Worm (Caenorhabditis elegans) whole organism, L1 larva: Measurements from ENCODE around the gene chil-26.
A peak's percentile ranks its signal among the peaks of the same experiment; 100 is the strongest.

ENCODE experiments used
- C04F5.9 ChIP-seq: sonication (generic microtip); optimal IDR thresholded peaks from 2 replicates; lab custom pipeline; 2016; ENCODE audit warnings: missing genetic modification characterization, missing compliant biosample characterization
- Y116A8C.19 ChIP-seq: sonication (generic microtip); optimal IDR thresholded peaks from 2 replicates; lab custom pipeline; 2016; ENCODE audit warnings: missing compliant biosample characterization, missing genetic modification characterization, borderline replicate concordance
- blmp-1 ChIP-seq: fragments of 150-350 bp; optimal IDR thresholded peaks from 2 replicates; lab custom pipeline; 2014; ENCODE audit warnings: missing biosample characterization, missing genetic modification characterization
- ceh-8 ChIP-seq: fragments of 200-800 bp; sonication (Bioruptor generic); optimal IDR thresholded peaks from 2 replicates; lab custom pipeline; 2018; ENCODE audit warnings: mild to moderate bottlenecking, missing genetic modification characterization, moderate library complexity, missing compliant biosample characterization
- ceh-90 ChIP-seq: sonication (generic microtip); optimal IDR thresholded peaks from 2 replicates; lab custom pipeline; 2016; ENCODE audit warnings: missing genetic modification characterization, missing compliant biosample characterization
- dsc-1 ChIP-seq: sonication (generic microtip); optimal IDR thresholded peaks from 2 replicates; lab custom pipeline; 2016; ENCODE audit warnings: mild to moderate bottlenecking, missing genetic modification characterization, missing compliant biosample characterization
- efl-1 ChIP-seq, 4 experiments: fragments of 150-350 bp; optimal IDR thresholded peaks in 3 of 4; peaks in 1 of 4; 1 replicate in 1 of 4; 2 replicates in 3 of 4; lab custom pipeline; 2014; ENCODE audit warnings: missing biosample characterization in 2 of 4, missing genetic modification characterization in 2 of 4, missing genetic modification reagents in 2 of 4
- egl-27 ChIP-seq, 2 experiments: fragments of 150-350 bp in 1 of 2; sonication (generic microtip); optimal IDR thresholded peaks; 3 replicates each; lab custom pipeline; 2017 to 2018; ENCODE audit warnings: missing biosample characterization in 2 of 2, missing genetic modification characterization in 2 of 2, missing genetic modification reagents in 2 of 2
- elt-2 ChIP-seq: sonication (generic microtip); optimal IDR thresholded peaks from 2 replicates; lab custom pipeline; 2016; ENCODE audit warnings: missing genetic modification characterization, mild to moderate bottlenecking, inconsistent platforms, missing compliant biosample characterization, missing genetic modification reagents
- elt-3 ChIP-seq, 6 experiments: fragments of 150-350 bp in 1 of 6; sonication (generic microtip); optimal IDR thresholded peaks; 2 replicates each; lab custom pipeline; 2017 to 2018; ENCODE audit warnings: missing biosample characterization in 6 of 6, missing genetic modification characterization in 6 of 6, inconsistent platforms in 1 of 6
- fkh-10 ChIP-seq: sonication (generic microtip); optimal IDR thresholded peaks from 2 replicates; lab custom pipeline; 2017; ENCODE audit warnings: missing biosample characterization, missing genetic modification reagents, missing genetic modification characterization
- fkh-4 ChIP-seq: sonication (generic microtip); optimal IDR thresholded peaks from 2 replicates; lab custom pipeline; 2016; ENCODE audit warnings: missing compliant biosample characterization, missing genetic modification characterization, borderline replicate concordance
- fkh-8 ChIP-seq: sonication (generic microtip); optimal IDR thresholded peaks from 2 replicates; lab custom pipeline; 2016; ENCODE audit warnings: mild to moderate bottlenecking, missing genetic modification characterization, missing compliant biosample characterization
- hlh-17 ChIP-seq: fragments of 200-800 bp; sonication (Bioruptor generic); optimal IDR thresholded peaks from 2 replicates; lab custom pipeline; 2018; ENCODE audit warnings: missing genetic modification characterization, mild to moderate bottlenecking, missing compliant biosample characterization, moderate library complexity, borderline replicate concordance
- hlh-4 ChIP-seq: sonication (generic microtip); optimal IDR thresholded peaks from 2 replicates; lab custom pipeline; 2016; ENCODE audit warnings: mild to moderate bottlenecking, missing genetic modification characterization, missing compliant biosample characterization
- lin-14 ChIP-seq: fragments of 200-800 bp; sonication (Bioruptor generic); optimal IDR thresholded peaks from 2 replicates; lab custom pipeline; 2018; ENCODE audit warnings: mild to moderate bottlenecking, missing genetic modification characterization, moderate library complexity, missing compliant biosample characterization
- lin-15B ChIP-seq: fragments of 150-350 bp; sonication (generic microtip); optimal IDR thresholded peaks from 3 replicates; lab custom pipeline; 2014; ENCODE audit warnings: missing biosample characterization, missing genetic modification characterization
- lin-35 ChIP-seq, 2 experiments: fragments of 150-350 bp; optimal IDR thresholded peaks; 2 replicates each; lab custom pipeline; 2014; ENCODE audit warnings: missing biosample characterization in 2 of 2, missing genetic modification characterization in 2 of 2, missing genetic modification reagents in 2 of 2
- lir-3 ChIP-seq: sonication (generic microtip); optimal IDR thresholded peaks from 2 replicates; lab custom pipeline; 2016; ENCODE audit warnings: mild to moderate bottlenecking, missing genetic modification characterization, moderate library complexity, missing compliant biosample characterization; ENCODE audit not compliant: poor library complexity
- lsy-2 ChIP-seq, 2 experiments: fragments of 150-350 bp; optimal IDR thresholded peaks; 2 replicates each; lab custom pipeline; 2014; ENCODE audit warnings: missing biosample characterization in 2 of 2, missing genetic modification characterization in 2 of 2
- mab-9 ChIP-seq: fragments of 200-800 bp; sonication (Bioruptor generic); IDR thresholded peaks from 2 replicates; pipeline ENCODE4 v1.3.6; 2022; ENCODE audit warnings: missing genetic modification reagents, missing genetic modification characterization, missing compliant biosample characterization
- mdl-1 ChIP-seq, 2 experiments: fragments of 150-350 bp; optimal IDR thresholded peaks; 2 replicates each; lab custom pipeline; 2014 to 2017; ENCODE audit warnings: missing biosample characterization in 2 of 2, missing genetic modification characterization in 2 of 2, inconsistent platforms in 1 of 2
- nhr-20 ChIP-seq: sonication (generic microtip); optimal IDR thresholded peaks from 2 replicates; lab custom pipeline; 2016; ENCODE audit warnings: mild to moderate bottlenecking, missing genetic modification characterization, missing compliant biosample characterization
- nhr-47 ChIP-seq: sonication (generic microtip); optimal IDR thresholded peaks from 2 replicates; lab custom pipeline; 2016; ENCODE audit warnings: mild to moderate bottlenecking, missing genetic modification characterization, moderate library complexity, missing compliant biosample characterization
- nhr-76 ChIP-seq: sonication (generic microtip); optimal IDR thresholded peaks from 2 replicates; lab custom pipeline; 2017; ENCODE audit warnings: missing biosample characterization, missing genetic modification characterization
- nhr-85 ChIP-seq: sonication (generic microtip); peaks from one replicate; lab custom pipeline; 2016; ENCODE audit warnings: missing genetic modification characterization, inconsistent platforms, missing compliant biosample characterization
- nhr-90 ChIP-seq: sonication (generic microtip); optimal IDR thresholded peaks from 2 replicates; lab custom pipeline; 2016; ENCODE audit warnings: mild to moderate bottlenecking, missing genetic modification characterization, missing compliant biosample characterization; ENCODE audit not compliant: poor library complexity
- pax-3 ChIP-seq: fragments of 200-800 bp; sonication (Bioruptor generic); optimal IDR thresholded peaks from 2 replicates; lab custom pipeline; 2018; ENCODE audit warnings: mild to moderate bottlenecking, missing genetic modification characterization, moderate library complexity, missing compliant biosample characterization
- pqm-1 ChIP-seq: sonication (generic microtip); optimal IDR thresholded peaks from 3 replicates; lab custom pipeline; 2017; ENCODE audit warnings: missing biosample characterization, missing genetic modification characterization
- rnt-1 ChIP-seq: sonication (generic microtip); optimal IDR thresholded peaks from 2 replicates; lab custom pipeline; 2016; ENCODE audit warnings: mild to moderate bottlenecking, missing genetic modification characterization, moderate library complexity, missing compliant biosample characterization
- sox-4 ChIP-seq: sonication (generic microtip); optimal IDR thresholded peaks from 2 replicates; lab custom pipeline; 2016; ENCODE audit warnings: missing genetic modification characterization, missing compliant biosample characterization
- sptf-1 ChIP-seq: fragments of 150-350 bp; optimal IDR thresholded peaks from 2 replicates; lab custom pipeline; 2014; ENCODE audit warnings: missing biosample characterization, missing genetic modification characterization
- swsn-7 ChIP-seq: sonication (generic microtip); optimal IDR thresholded peaks from 2 replicates; lab custom pipeline; 2016; ENCODE audit warnings: missing genetic modification characterization, missing compliant biosample characterization
- tbx-2 ChIP-seq: sonication (generic microtip); optimal IDR thresholded peaks from 2 replicates; lab custom pipeline; 2016; ENCODE audit warnings: missing genetic modification characterization, missing compliant biosample characterization
- unc-86 ChIP-seq: sonication (generic microtip); optimal IDR thresholded peaks from 2 replicates; lab custom pipeline; 2016; ENCODE audit warnings: missing genetic modification characterization, missing compliant biosample characterization
- unc-98 ChIP-seq: fragments of 200-800 bp; sonication (Bioruptor generic); IDR thresholded peaks from 2 replicates; pipeline ENCODE4 v1.3.6; 2022; ENCODE audit warnings: missing genetic modification characterization, missing compliant biosample characterization
- xbp-1 ChIP-seq: sonication (generic microtip); optimal IDR thresholded peaks from 2 replicates; lab custom pipeline; 2016; ENCODE audit warnings: missing genetic modification characterization, missing compliant biosample characterization
- zip-4 ChIP-seq: fragments of 200-800 bp; sonication (Bioruptor generic); optimal IDR thresholded peaks from 2 replicates; lab custom pipeline; 2018; ENCODE audit warnings: mild to moderate bottlenecking, missing genetic modification characterization, moderate library complexity, missing compliant biosample characterization
- ztf-11 ChIP-seq, 2 experiments: sonication (generic microtip); optimal IDR thresholded peaks; 2 replicates each; lab custom pipeline; 2016 to 2017; ENCODE audit warnings: missing genetic modification characterization in 2 of 2, missing biosample characterization in 1 of 2, missing compliant biosample characterization in 1 of 2

Gene chil-26

ce11 chrII:9433609-9434008 is 41.2 kb upstream of the chil-26 start, which contains the start of gene kin-15:
kin-15 (minus strand) TSS chrII:9433709.
- TF ChIP-seq nhr-90 (no peak), efl-1 (optimal IDR thresholded peaks at IDR 0.05; lab: Kevin White, UChicago) (no peak), efl-1 (GFP tag; optimal IDR thresholded peaks at IDR 0.05 in 1 of 2; lab: Kevin White, UChicago) (peak in 1 of 2 experiments; percentile 59)

- peak; percentile 23 for TF ChIP-seq nhr-20 (tag; lab: Kevin White, UChicago)
- TF ChIP-seq lir-3 (tag; lab: Kevin White, UChicago), result no peak
- TF ChIP-seq lin-35 (GFP tag; optimal IDR thresholded peaks at IDR 0.05; lab: Kevin White, UChicago), result no peak
- TF ChIP-seq elt-3 (tag; optimal IDR thresholded peaks at IDR 0.05; lab: Kevin White, UChicago), result peak in 1 of 6 experiments; percentile 46
- peak; percentile 30 for TF ChIP-seq blmp-1 (tag; lab: Kevin White, UChicago)
- TF ChIP-seq nhr-85 (tag; lab: Kevin White, UChicago), result peak; percentile 52
Measured at ce11 chrII:9436009-9436408, 38.8 kb upstream of the chil-26 start, which contains the start of gene kin-16. kin-16 (minus strand) TSS chrII:9436109.

- peak; percentile 9 for TF ChIP-seq blmp-1 (tag; lab: Kevin White, UChicago)
- TF ChIP-seq hlh-17, result no peak
- peak in 1 of 2 experiments; percentile 0 for TF ChIP-seq lin-35 (GFP tag; optimal IDR thresholded peaks at IDR 0.05; lab: Kevin White, UChicago)
- TF ChIP-seq fkh-8, result no peak
- peak in 1 of 6 experiments; percentile 33 for TF ChIP-seq elt-3 (tag; optimal IDR thresholded peaks at IDR 0.05; lab: Kevin White, UChicago)
Measured at ce11 chrII:9438227-9438626, 36.6 kb upstream of the chil-26 start, which contains the start of gene chil-13. chil-13 (minus strand) TSS chrII:9438327.

ce11 chrII:9438853-9439252 is 36.0 kb upstream of the chil-26 start:
- no peak for TF ChIP-seq hlh-4
- no peak for TF ChIP-seq pax-3 (tag; lab: Kevin White, UChicago)
- no peak for TF ChIP-seq nhr-90
- no peak for TF ChIP-seq C04F5.9
- no peak for TF ChIP-seq tbx-2 (tag; lab: Kevin White, UChicago)
- no peak for TF ChIP-seq fkh-10
- no peak for TF ChIP-seq zip-4 (GFP tag; lab: Kevin White, UChicago)
- TF ChIP-seq lin-14 (GFP tag; lab: Kevin White, UChicago), result no peak
- no peak for TF ChIP-seq sox-4 (tag; lab: Kevin White, UChicago)

DNA sequence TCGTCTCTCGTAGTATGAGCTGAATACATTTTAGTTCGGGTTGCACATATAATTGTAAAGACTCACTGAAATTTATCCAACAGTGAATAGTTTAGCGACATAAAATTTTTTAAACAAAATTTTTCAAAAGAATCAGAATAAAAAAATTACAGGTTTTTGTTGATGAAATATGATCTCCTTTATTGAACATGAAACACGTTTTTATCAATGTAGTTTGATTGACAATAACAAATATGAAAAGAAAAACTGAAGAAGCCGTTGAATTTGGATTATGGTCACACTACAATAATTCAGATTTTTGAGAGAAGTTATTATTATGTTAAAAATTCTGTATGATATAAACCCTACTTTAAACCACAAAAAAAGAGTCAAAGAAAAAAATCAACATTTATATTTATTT is 34.8 kb upstream of the chil-26 start, which contains the start of gene chil-17:
chil-17 (minus strand) TSS at position 101 of the 400 bp plus-strand sequence.
- TF ChIP-seq nhr-47 (tag; lab: Kevin White, UChicago) (no peak), xbp-1 (no peak), fkh-10 (no peak), egl-27 (tag; optimal IDR thresholded peaks at IDR 0.05; lab: Kevin White, UChicago) (no peak), efl-1 (optimal IDR thresholded peaks at IDR 0.05; lab: Kevin White, UChicago) (no peak), efl-1 (GFP tag; optimal IDR thresholded peaks at IDR 0.05 in 1 of 2; lab: Kevin White, UChicago) (no peak), elt-2 (no peak), rnt-1 (tag; lab: Kevin White, UChicago) (no peak), nhr-76 (no peak), pqm-1 (tag; lab: Kevin White, UChicago) (no peak), ztf-11 (tag; optimal IDR thresholded peaks at IDR 0.05; lab: Kevin White, UChicago) (no peak), hlh-4 (no peak), unc-98 (GFP tag; lab: Robert Waterston, UW) (no peak)
- TF ChIP-seq, all 84 proteins: peak for 0

DNA sequence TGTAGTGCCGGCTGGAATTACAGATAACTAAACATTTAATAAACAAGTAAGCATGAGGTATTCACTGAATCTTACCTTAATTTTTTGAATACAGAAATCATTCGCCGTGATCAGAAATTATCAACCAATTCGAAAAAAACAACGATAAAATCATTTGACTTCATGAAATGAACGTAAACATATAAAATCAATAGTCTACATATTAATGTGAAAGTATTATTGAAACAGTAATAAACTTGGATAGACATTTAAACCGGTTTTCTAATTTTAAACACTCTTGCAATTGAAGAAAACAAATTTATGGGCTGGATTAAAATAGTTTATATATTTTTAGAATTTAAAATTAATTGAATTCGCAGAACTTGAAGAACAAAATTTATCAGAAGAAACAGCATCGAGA is 33.0 kb upstream of the chil-26 start, which contains the start of gene chil-16:
chil-16 (minus strand) TSS at position 101 of the 400 bp plus-strand sequence.
- TF ChIP-seq lin-15B (tag; lab: Kevin White, UChicago), result no peak
- no peak for TF ChIP-seq swsn-7 (tag; lab: Kevin White, UChicago)
- no peak for TF ChIP-seq Y116A8C.19 (tag; lab: Kevin White, UChicago)
- no peak for TF ChIP-seq unc-86 (tag; lab: Kevin White, UChicago)
- no peak for TF ChIP-seq mdl-1 (tag; optimal IDR thresholded peaks at IDR 0.05; lab: Kevin White, UChicago)
- TF ChIP-seq lsy-2 (tag; optimal IDR thresholded peaks at IDR 0.05; lab: Kevin White, UChicago), result no peak
- TF ChIP-seq ceh-8 (GFP tag; lab: Kevin White, UChicago), result no peak
- no peak for TF ChIP-seq dsc-1 (tag; lab: Kevin White, UChicago)
- TF ChIP-seq sptf-1, result no peak
- no peak for TF ChIP-seq egl-27 (tag; optimal IDR thresholded peaks at IDR 0.05; lab: Kevin White, UChicago)
- TF ChIP-seq ceh-90 (tag; lab: Kevin White, UChicago), result no peak
- no peak for TF ChIP-seq tbx-2 (tag; lab: Kevin White, UChicago)
- TF ChIP-seq elt-3 (tag; optimal IDR thresholded peaks at IDR 0.05; lab: Kevin White, UChicago), result no peak
- TF ChIP-seq xbp-1, result no peak
- TF ChIP-seq mab-9, result no peak
- TF ChIP-seq fkh-4 (tag; lab: Kevin White, UChicago), result no peak
- TF ChIP-seq nhr-76, result no peak
- no peak for TF ChIP-seq blmp-1 (tag; lab: Kevin White, UChicago)
- TF ChIP-seq lin-35 (GFP tag; optimal IDR thresholded peaks at IDR 0.05; lab: Kevin White, UChicago), result no peak
